Worm (Caenorhabditis elegans): ENCODE data around the gene manf-1.

manf-1 gene

ce11 chrIV:2892395-2892786 is 35.8 kb downstream of the manf-1 start, which contains the start of gene Y54G2A.18:
TSS of gene Y54G2A.18 (minus strand) at chrIV:2892495.
- no peak for TF ChIP-seq skn-1 (tag; optimal IDR thresholded peaks at IDR 0.05)
- TF ChIP-seq C34F6.9 (tag; optimal IDR thresholded peaks at IDR 0.05): peak; percentile 15
- no peak for TF ChIP-seq ZK546.5 (tag; optimal IDR thresholded peaks at IDR 0.05)

ce11 chrIV:2891535-2892233 is 36.5 kb downstream of the manf-1 start:
- TF ChIP-seq lin-11 (tag; optimal IDR thresholded peaks at IDR 0.05) (no peak), lsy-2 (tag; optimal IDR thresholded peaks at IDR 0.05) (no peak)

- TF ChIP-seq sma-3 (GFP tag; optimal IDR thresholded peaks at IDR 0.05): no peak
- TF ChIP-seq blmp-1 (tag; optimal IDR thresholded peaks at IDR 0.05; ENCODE audit: insufficient read depth): no peak
- TF ChIP-seq unc-62 (GFP tag; optimal IDR thresholded peaks at IDR 0.05): no peak
- TF ChIP-seq elt-1 (tag; optimal IDR thresholded peaks at IDR 0.05): no peak
- no peak for TF ChIP-seq ZK546.5 (tag; optimal IDR thresholded peaks at IDR 0.05)
- TF ChIP-seq snpc-4 (tag; optimal IDR thresholded peaks at IDR 0.05): no peak
- TF ChIP-seq fos-1 (tag; optimal IDR thresholded peaks at IDR 0.05): peak; percentile 3
- peak; percentile 12 for TF ChIP-seq nhr-6 (tag; optimal IDR thresholded peaks at IDR 0.05)
- no peak for TF ChIP-seq unc-39 (tag; optimal IDR thresholded peaks at IDR 0.05)
- peak; percentile 64 for TF ChIP-seq crh-2 (tag; optimal IDR thresholded peaks at IDR 0.05)
- TF ChIP-seq elt-3 (tag; optimal IDR thresholded peaks at IDR 0.05): no peak
- TF ChIP-seq nhr-21 (tag; optimal IDR thresholded peaks at IDR 0.05): peak; percentile 7
- TF ChIP-seq R02D3.7 (tag; optimal IDR thresholded peaks at IDR 0.05): no peak
- TF ChIP-seq alr-1 (tag; optimal IDR thresholded peaks at IDR 0.05): no peak
- TF ChIP-seq zag-1 (tag; optimal IDR thresholded peaks at IDR 0.05): no peak
- no peak for TF ChIP-seq lin-39 (tag; optimal IDR thresholded peaks at IDR 0.05)
- no peak for TF ChIP-seq skn-1 (tag; optimal IDR thresholded peaks at IDR 0.05)
- no peak for TF ChIP-seq ztf-11 (tag; optimal IDR thresholded peaks at IDR 0.05)
- TF ChIP-seq Y55F3AM.14 (GFP tag; optimal IDR thresholded peaks at IDR 0.05): no peak
- no peak for TF ChIP-seq lin-11 (tag; optimal IDR thresholded peaks at IDR 0.05)
- no peak for TF ChIP-seq ama-1 (optimal IDR thresholded peaks at IDR 0.05)
- no peak for TF ChIP-seq dmd-4 (tag; optimal IDR thresholded peaks at IDR 0.05)
- no peak for TF ChIP-seq mdl-1 (tag; optimal IDR thresholded peaks at IDR 0.05)
- TF ChIP-seq ceh-82 (tag; optimal IDR thresholded peaks at IDR 0.05): no peak
- TF ChIP-seq egl-27 (tag; optimal IDR thresholded peaks at IDR 0.05): no peak
- peak; percentile 71 for TF ChIP-seq C34F6.9 (tag; optimal IDR thresholded peaks at IDR 0.05)
- peak; percentile 52 to 79 for TF ChIP-seq lsy-2 (tag; optimal IDR thresholded peaks at IDR 0.05)
- no peak for TF ChIP-seq mab-5 (tag; optimal IDR thresholded peaks at IDR 0.05)
- TF ChIP-seq sem-4 (tag; optimal IDR thresholded peaks at IDR 0.05): no peak
- no peak for TF ChIP-seq nhr-237 (tag; optimal IDR thresholded peaks at IDR 0.05)
- peak; percentile 86 for TF ChIP-seq gmeb-1 (tag; optimal IDR thresholded peaks at IDR 0.05)
- no peak for TF ChIP-seq nhr-10 (tag; optimal IDR thresholded peaks at IDR 0.05)
- no peak for TF ChIP-seq ceh-16 (tag; optimal IDR thresholded peaks at IDR 0.05)
- TF ChIP-seq nhr-129 (tag; optimal IDR thresholded peaks at IDR 0.05): peak; percentile 64
- no peak for TF ChIP-seq ztf-1 (GFP tag; conservative IDR thresholded peaks at IDR 0.05)
- no peak for TF ChIP-seq F13H6.1 (tag; optimal IDR thresholded peaks at IDR 0.05)
- TF ChIP-seq mbf-1 (tag; optimal IDR thresholded peaks at IDR 0.05): no peak
- TF ChIP-seq nhr-23 (tag; optimal IDR thresholded peaks at IDR 0.05): no peak
- TF ChIP-seq unc-55 (GFP tag; optimal IDR thresholded peaks at IDR 0.05): peak; percentile 87
- peak; percentile 35 for TF ChIP-seq nhr-25 (tag; optimal IDR thresholded peaks at IDR 0.05)
- TF ChIP-seq aly-2 (tag; optimal IDR thresholded peaks at IDR 0.05): no peak
- no peak for TF ChIP-seq peb-1 (tag; optimal IDR thresholded peaks at IDR 0.05)
- TF ChIP-seq nhr-11 (tag; optimal IDR thresholded peaks at IDR 0.05): no peak
- TF ChIP-seq lin-13 (GFP tag; optimal IDR thresholded peaks at IDR 0.05): peak; percentile 73
- TF ChIP-seq nhr-12 (tag; optimal IDR thresholded peaks at IDR 0.05): no peak
- TF ChIP-seq sma-9 (GFP tag; optimal IDR thresholded peaks at IDR 0.05): peak; percentile 21
- TF ChIP-seq sma-9 (tag; optimal IDR thresholded peaks at IDR 0.05): no peak
- no peak for TF ChIP-seq nhr-77 (tag; optimal IDR thresholded peaks at IDR 0.05)
- no peak for TF ChIP-seq ztf-4 (tag; optimal IDR thresholded peaks at IDR 0.05)
Observed at ce11 chrIV:2890401-2890952, 37.7 kb downstream of the manf-1 start, which contains the start of the genes nprt-1 and dib-1. TSS of gene nprt-1 (minus strand) at chrIV:2890451. TSS of gene dib-1 (plus strand) at chrIV:2890882.

Measured in whole organism, L2 larva.